Worm (Caenorhabditis elegans) whole organism, L1 larva: Measurements from ENCODE around the gene acy-4.

ENCODE experiments used
- lir-3 ChIP-seq: sonication (generic microtip); optimal IDR thresholded peaks from 2 replicates; lab custom pipeline; 2016; ENCODE audit warnings: mild to moderate bottlenecking, missing genetic modification characterization, moderate library complexity, missing compliant biosample characterization; ENCODE audit not compliant: poor library complexity
- nhr-237 ChIP-seq: fragments of 150-350 bp; optimal IDR thresholded peaks from 2 replicates; lab custom pipeline; 2014; ENCODE audit warnings: missing biosample characterization, missing genetic modification characterization
- rnt-1 ChIP-seq: sonication (generic microtip); optimal IDR thresholded peaks from 2 replicates; lab custom pipeline; 2016; ENCODE audit warnings: mild to moderate bottlenecking, missing genetic modification characterization, moderate library complexity, missing compliant biosample characterization

DNA sequence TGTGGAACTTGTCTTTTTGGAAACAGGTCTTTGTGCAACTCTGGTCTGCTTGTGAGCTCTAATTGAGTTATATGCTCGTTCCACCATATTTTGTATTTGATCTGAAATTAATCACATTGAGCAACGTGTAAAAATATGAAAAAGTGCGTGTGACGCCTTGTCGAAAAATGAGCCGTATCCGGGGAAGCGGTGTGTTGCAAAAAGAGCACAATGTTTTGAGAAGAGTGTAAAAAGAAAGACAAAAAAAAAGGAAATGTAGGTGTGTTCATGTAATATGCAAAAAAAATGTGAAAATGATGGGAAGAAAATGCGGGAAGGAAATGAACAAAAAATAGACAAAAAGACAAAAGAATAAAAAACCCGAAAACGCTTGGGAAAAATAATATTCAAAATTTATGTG is at the start of gene acy-4:
- no peak for TF ChIP-seq nhr-237 (tag; lab: Kevin White, UChicago)
- TF ChIP-seq rnt-1 (tag; lab: Kevin White, UChicago): no peak
- TF ChIP-seq lir-3 (tag; lab: Kevin White, UChicago): no peak
